Fruit fly (Drosophila melanogaster): Measurements from ENCODE around the gene mRpL11.
A peak's percentile ranks its signal among the peaks of the same experiment; 100 is the strongest.

The mRpL11 gene

DNA sequence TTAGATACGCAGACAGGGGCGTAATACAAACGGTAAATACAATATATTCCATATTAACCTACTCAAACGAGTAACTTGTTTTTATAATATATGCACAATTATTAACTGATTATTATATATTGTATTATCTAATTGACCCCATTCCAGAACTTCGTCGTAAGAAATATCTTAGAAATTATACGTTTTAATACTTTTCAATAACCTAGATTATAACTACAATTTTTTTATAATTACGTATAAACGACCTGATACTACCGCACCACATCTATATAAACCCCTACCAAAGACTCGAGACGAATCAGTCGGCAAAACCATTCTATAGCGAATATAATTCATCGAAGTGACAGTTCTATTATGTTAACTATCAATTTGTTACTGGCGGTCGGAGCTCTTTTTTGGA is 9.1 kb downstream of the mRpL11 start, which contains the start of gene Cyp313a1:
Gene Cyp313a1 (plus strand): TSS at position 301 of the 400 bp plus-strand sequence.
- TF ChIP-seq Nf-YC (tag; optimal IDR thresholded peaks at IDR 0.05) (no peak), CG7928 (GFP tag; optimal IDR thresholded peaks at IDR 0.05) (no peak), NK7.1 (GFP tag; optimal IDR thresholded peaks at IDR 0.05) (no peak), h (optimal IDR thresholded peaks at IDR 0.05) (no peak), D19A (tag; optimal IDR thresholded peaks at IDR 0.05) (no peak), Lim3 (GFP tag; IDR thresholded peaks at IDR 0.05) (no peak), Stat92E (GFP tag; optimal IDR thresholded peaks at IDR 0.05) (no peak), tll (GFP tag; optimal IDR thresholded peaks at IDR 0.05) (no peak), dmrt11E (tag; optimal IDR thresholded peaks at IDR 0.05) (no peak), ERR (GFP tag; optimal IDR thresholded peaks at IDR 0.05) (no peak), vvl (GFP tag; IDR thresholded peaks at IDR 0.05) (no peak), Hr78 (GFP tag; optimal IDR thresholded peaks at IDR 0.05) (no peak), CG14050 (GFP tag; IDR thresholded peaks at IDR 0.05) (no peak), btn (GFP tag; optimal IDR thresholded peaks at IDR 0.05) (no peak), CG4282 (GFP tag; optimal IDR thresholded peaks at IDR 0.05) (no peak), CG8924 (tag; optimal IDR thresholded peaks at IDR 0.05) (no peak), ATbp (GFP tag; optimal IDR thresholded peaks at IDR 0.05) (no peak), danr (GFP tag; IDR thresholded peaks at IDR 0.05) (no peak), CG4617 (GFP tag; optimal IDR thresholded peaks at IDR 0.05; ENCODE audit: borderline replicate concordance) (no peak), eyg (GFP tag; optimal IDR thresholded peaks at IDR 0.05) (no peak)

DNA sequence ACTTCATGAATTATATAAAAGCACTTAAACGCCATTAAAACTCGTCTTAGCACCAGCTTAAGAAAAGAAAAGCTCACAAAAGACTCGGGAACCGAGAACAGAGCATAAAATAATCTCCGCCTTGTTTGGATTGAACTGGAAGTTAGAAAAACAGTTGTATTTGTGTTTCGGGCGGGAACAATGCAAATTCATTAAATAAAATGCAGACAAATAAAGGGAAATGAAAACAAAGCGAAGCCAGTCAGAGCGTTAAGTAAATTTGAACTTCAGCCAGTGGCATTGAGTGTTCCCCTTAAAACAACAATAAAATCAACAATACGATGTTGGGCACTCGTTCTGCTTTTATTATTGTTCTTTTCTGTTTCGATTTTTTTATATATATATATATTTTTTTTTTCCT is 15.0 kb downstream of the mRpL11 start:
- TF ChIP-seq CG9817 (tag; optimal IDR thresholded peaks at IDR 0.05) = no peak
- no peak for TF ChIP-seq CG11456 (GFP tag; IDR thresholded peaks at IDR 0.05)
- no peak for TF ChIP-seq Lpt (GFP tag; optimal IDR thresholded peaks at IDR 0.05)
- TF ChIP-seq CG43689 (GFP tag; IDR thresholded peaks at IDR 0.05) = no peak
- peak; percentile 16 for TF ChIP-seq ATbp (GFP tag; optimal IDR thresholded peaks at IDR 0.05)
- TF ChIP-seq caup (GFP tag; optimal IDR thresholded peaks at IDR 0.05; ENCODE audit: severe bottlenecking) = peak; percentile 7
- TF ChIP-seq CG3281 (GFP tag; optimal IDR thresholded peaks at IDR 0.05) = peak; percentile 23
- no peak for TF ChIP-seq Jarid2 (GFP tag; optimal IDR thresholded peaks at IDR 0.05)
- peak; percentile 12 for TF ChIP-seq Sox102F (GFP tag; optimal IDR thresholded peaks at IDR 0.05)
- no peak for TF ChIP-seq CG10274 (GFP tag; optimal IDR thresholded peaks at IDR 0.05)
- TF ChIP-seq CG31224 (GFP tag; IDR thresholded peaks at IDR 0.05) = no peak
- no peak for TF ChIP-seq luna (GFP tag; optimal IDR thresholded peaks at IDR 0.05)
- TF ChIP-seq CG18599 (GFP tag; optimal IDR thresholded peaks at IDR 0.05) = peak; percentile 42
- no peak for TF ChIP-seq hkb (optimal IDR thresholded peaks at IDR 0.05)
- TF ChIP-seq hkb (GFP tag; IDR thresholded peaks at IDR 0.05) = no peak
- no peak for TF ChIP-seq CG7987 (GFP tag; optimal IDR thresholded peaks at IDR 0.05)
- TF ChIP-seq sens (GFP tag) = peak; percentile 6
- TF ChIP-seq CG6813 (GFP tag; optimal IDR thresholded peaks at IDR 0.05) = peak; percentile 43
- no peak for TF ChIP-seq BtbVII (GFP tag; optimal IDR thresholded peaks at IDR 0.05)
- TF ChIP-seq lab (GFP tag; optimal IDR thresholded peaks at IDR 0.05) = peak; percentile 58
- TF ChIP-seq CG7271 (tag; optimal IDR thresholded peaks at IDR 0.05) = no peak
- peak; percentile 8 for TF ChIP-seq scrt (GFP tag; optimal IDR thresholded peaks at IDR 0.05)
- TF ChIP-seq slp2 (GFP tag; optimal IDR thresholded peaks at IDR 0.05) = no peak
- no peak for TF ChIP-seq row (GFP tag; IDR thresholded peaks at IDR 0.05)
- TF ChIP-seq CG16815 (GFP tag; optimal IDR thresholded peaks at IDR 0.05) = no peak
- no peak for TF ChIP-seq sqz (GFP tag; optimal IDR thresholded peaks at IDR 0.05)
- no peak for TF ChIP-seq CG3726 (GFP tag; IDR thresholded peaks at IDR 0.05)
- TF ChIP-seq tin (GFP tag; optimal IDR thresholded peaks at IDR 0.05) = no peak
- TF ChIP-seq CG18476 (GFP tag; optimal IDR thresholded peaks at IDR 0.05) = no peak
- TF ChIP-seq lbe (GFP tag; optimal IDR thresholded peaks at IDR 0.05) = no peak
- TF ChIP-seq CG3407 (GFP tag; optimal IDR thresholded peaks at IDR 0.05) = peak; percentile 10
- peak; percentile 21 for TF ChIP-seq CG12071 (GFP tag; optimal IDR thresholded peaks at IDR 0.05)

All from whole organism, embryonic.